Fruit fly (Drosophila melanogaster): ENCODE data around the gene lmgB.

dm6 chr2L:8533632-8534031 is 5.2 kb upstream of the lmgB start:
- TF ChIP-seq h (optimal IDR thresholded peaks at IDR 0.05) = no peak
- no peak for TF ChIP-seq p53 (GFP tag; optimal IDR thresholded peaks at IDR 0.05)
- no peak for TF ChIP-seq Sox100B (GFP tag; optimal IDR thresholded peaks at IDR 0.05)
- TF ChIP-seq fd3F (GFP tag; optimal IDR thresholded peaks at IDR 0.05) = no peak
- TF ChIP-seq br (optimal IDR thresholded peaks at IDR 0.05) = no peak
- no peak for TF ChIP-seq CG6689 (GFP tag; IDR thresholded peaks at IDR 0.05)
- no peak for TF ChIP-seq YL-1 (GFP tag; optimal IDR thresholded peaks at IDR 0.05)
- no peak for TF ChIP-seq CG5180 (GFP tag; optimal IDR thresholded peaks at IDR 0.05)
- no peak for TF ChIP-seq CG16813 (GFP tag; IDR thresholded peaks at IDR 0.05; ENCODE audit: partially characterized antibody)
